Fruit fly (Drosophila melanogaster): ENCODE results near the gene cmpy.

The cmpy gene

DNA sequence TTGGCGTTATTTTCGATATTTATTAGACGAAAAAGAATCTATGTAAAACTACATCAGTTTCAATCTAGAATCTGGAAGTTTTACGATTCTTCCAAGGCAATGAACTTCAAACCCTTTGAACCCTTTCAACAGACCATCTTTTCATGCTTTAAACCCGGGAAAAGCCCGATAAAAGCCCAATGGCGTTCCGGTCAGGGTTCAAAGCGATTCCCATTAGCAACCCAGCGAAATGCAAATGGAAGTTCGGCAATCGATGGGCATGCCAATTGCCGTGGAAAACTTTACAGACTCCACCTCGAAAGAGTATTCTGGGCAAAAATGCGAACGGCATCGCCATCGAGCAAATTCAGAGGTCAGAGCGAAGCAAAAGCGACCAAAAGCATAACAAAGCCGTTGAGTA, 13.5 kb upstream of the cmpy start:
- TF ChIP-seq Hnf4 (GFP tag; optimal IDR thresholded peaks at IDR 0.05): no peak
- TF ChIP-seq Jra (GFP tag; optimal IDR thresholded peaks at IDR 0.05): no peak
- TF ChIP-seq br (GFP tag; optimal IDR thresholded peaks at IDR 0.05): no peak
- TF ChIP-seq lola (GFP tag; optimal IDR thresholded peaks at IDR 0.05): no peak
- no peak for TF ChIP-seq foxo (GFP tag; optimal IDR thresholded peaks at IDR 0.05)
- TF ChIP-seq woc (GFP tag; optimal IDR thresholded peaks at IDR 0.05): peak; percentile 24
- no peak for TF ChIP-seq pan (optimal IDR thresholded peaks at IDR 0.05)
- TF ChIP-seq N (GFP tag; optimal IDR thresholded peaks at IDR 0.05): no peak

DNA sequence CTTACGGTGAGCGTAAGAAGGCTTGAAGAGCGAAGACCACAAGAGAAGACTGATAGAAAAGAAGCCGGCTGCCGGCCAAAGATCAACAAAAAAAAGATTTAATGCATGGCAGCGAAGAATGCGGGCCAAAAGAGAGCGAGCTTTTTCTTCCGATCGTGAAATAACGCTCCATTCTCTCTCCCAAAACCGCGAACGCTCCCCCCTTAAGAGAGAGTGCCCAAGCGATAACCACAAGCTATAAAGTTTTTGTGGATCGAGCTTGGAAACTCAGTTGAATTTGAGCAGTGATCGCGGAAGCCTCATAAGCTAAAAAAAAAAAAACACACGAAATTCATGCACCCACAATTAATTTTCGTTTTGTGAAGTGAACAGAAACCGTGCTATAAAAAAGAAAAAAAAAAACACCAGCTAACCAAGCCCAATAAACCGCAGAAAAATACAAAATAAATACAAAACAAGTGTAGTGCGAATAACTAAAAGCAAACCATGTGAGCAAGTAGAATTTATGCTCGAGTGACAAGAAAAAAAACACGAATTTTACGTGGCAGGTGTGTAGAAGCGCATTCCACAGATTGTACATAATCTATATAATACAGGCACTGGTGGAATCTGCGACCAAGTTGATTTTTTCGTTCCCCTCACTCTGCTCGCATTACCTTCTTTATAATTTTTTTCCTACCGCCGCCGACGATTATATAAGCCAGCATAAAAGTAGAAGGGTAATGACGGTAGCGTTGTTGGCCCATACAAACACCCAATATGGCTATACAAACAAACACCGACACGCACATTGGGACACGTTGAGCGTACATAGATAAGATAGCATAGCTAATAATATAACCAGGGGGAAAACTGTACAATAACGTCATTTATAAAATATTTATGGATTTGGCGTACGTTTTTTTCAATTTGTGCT, 11.6 kb upstream of the cmpy start, which contains the start of gene CG13252:
TSS of gene CG13252 (plus strand) at position 269 of the 916 bp plus-strand sequence.
- TF ChIP-seq br (GFP tag; optimal IDR thresholded peaks at IDR 0.05) (no peak), fru (GFP tag; optimal IDR thresholded peaks at IDR 0.05) (peak; percentile 23), Myc (optimal IDR thresholded peaks at IDR 0.05) (no peak), Rel (GFP tag; optimal IDR thresholded peaks at IDR 0.05) (peak; percentile 40), Rel (tag; optimal IDR thresholded peaks at IDR 0.05) (no peak), Dif (GFP tag; optimal IDR thresholded peaks at IDR 0.05; ENCODE audit: partially characterized antibody) (peak; percentile 64), HLH106 (tag; optimal IDR thresholded peaks at IDR 0.05) (no peak), OdsH (GFP tag; optimal IDR thresholded peaks at IDR 0.05) (no peak), N (GFP tag; optimal IDR thresholded peaks at IDR 0.05) (no peak), sage (GFP tag; optimal IDR thresholded peaks at IDR 0.05) (peak; percentile 71), CG9705 (GFP tag; optimal IDR thresholded peaks at IDR 0.05) (no peak), dl (GFP tag; optimal IDR thresholded peaks at IDR 0.05; ENCODE audit: insufficient read depth in 1 of 2, partially characterized antibody in 2 of 2) (peak; percentile 9 to 61), brk (GFP tag; optimal IDR thresholded peaks at IDR 0.05) (peak; percentile 69), GATAd (GFP tag; optimal IDR thresholded peaks at IDR 0.05) (no peak), woc (GFP tag; optimal IDR thresholded peaks at IDR 0.05) (peak; percentile 24), Mio (GFP tag; optimal IDR thresholded peaks at IDR 0.05) (no peak), Hr83 (GFP tag; optimal IDR thresholded peaks at IDR 0.05; ENCODE audit: poor library complexity, severe bottlenecking) (peak; percentile 49), Dfd (GFP tag; optimal IDR thresholded peaks at IDR 0.05) (no peak), dmrt93B (GFP tag; optimal IDR thresholded peaks at IDR 0.05) (no peak), CG32264 (GFP tag; optimal IDR thresholded peaks at IDR 0.05) (no peak), Hnf4 (GFP tag; optimal IDR thresholded peaks at IDR 0.05) (no peak), pan (optimal IDR thresholded peaks at IDR 0.05) (no peak), usp (GFP tag; optimal IDR thresholded peaks at IDR 0.05) (no peak), Hr78 (GFP tag; optimal IDR thresholded peaks at IDR 0.05) (no peak), Sp1 (GFP tag; optimal IDR thresholded peaks at IDR 0.05) (peak; percentile 8), psq (GFP tag; optimal IDR thresholded peaks at IDR 0.05) (no peak), Abd-B (GFP tag; optimal IDR thresholded peaks at IDR 0.05) (no peak), dsf (GFP tag; optimal IDR thresholded peaks at IDR 0.05; ENCODE audit: borderline replicate concordance) (no peak), tai (GFP tag; optimal IDR thresholded peaks at IDR 0.05) (peak; percentile 3), sv (GFP tag; optimal IDR thresholded peaks at IDR 0.05) (no peak), ey (GFP tag; optimal IDR thresholded peaks at IDR 0.05) (no peak), lola (GFP tag; optimal IDR thresholded peaks at IDR 0.05) (no peak), CrebA (GFP tag; optimal IDR thresholded peaks at IDR 0.05; ENCODE audit: borderline replicate concordance) (peak; percentile 71), jim (GFP tag; optimal IDR thresholded peaks at IDR 0.05) (no peak), h (GFP tag; optimal IDR thresholded peaks at IDR 0.05) (no peak), rgr (GFP tag; optimal IDR thresholded peaks at IDR 0.05) (no peak), Jra (GFP tag; optimal IDR thresholded peaks at IDR 0.05) (no peak), foxo (GFP tag; optimal IDR thresholded peaks at IDR 0.05) (peak in 1 of 2 experiments; percentile 1), Vsx2 (GFP tag; optimal IDR thresholded peaks at IDR 0.05; ENCODE audit: partially characterized antibody) (peak; percentile 16)
